Worm (Caenorhabditis elegans) whole organism, L1 larva: ENCODE measurements around the gene T20B12.4.

Experiments used
- C04F5.9 ChIP-seq: sonication (generic microtip); optimal IDR thresholded peaks from 2 replicates; lab custom pipeline; 2016; ENCODE audit warnings: missing genetic modification characterization, missing compliant biosample characterization
- C16A3.4 ChIP-seq: fragments of 150-350 bp; optimal IDR thresholded peaks from 2 replicates; lab custom pipeline; 2014; ENCODE audit warnings: missing biosample characterization, missing genetic modification characterization
- Y116A8C.19 ChIP-seq: sonication (generic microtip); optimal IDR thresholded peaks from 2 replicates; lab custom pipeline; 2016; ENCODE audit warnings: missing compliant biosample characterization, missing genetic modification characterization, borderline replicate concordance
- ama-1 ChIP-seq: fragments of 150-350 bp; optimal IDR thresholded peaks from 2 replicates; lab custom pipeline; 2014
- ceh-8 ChIP-seq: fragments of 200-800 bp; sonication (Bioruptor generic); optimal IDR thresholded peaks from 2 replicates; lab custom pipeline; 2018; ENCODE audit warnings: mild to moderate bottlenecking, missing genetic modification characterization, moderate library complexity, missing compliant biosample characterization
- dpl-1 ChIP-seq, 3 experiments: fragments of 150-350 bp in 2 of 3; sonication (generic microtip) in 1 of 3; optimal IDR thresholded peaks; 2 replicates each; lab custom pipeline; 2014 to 2017; ENCODE audit warnings: missing biosample characterization in 3 of 3, missing genetic modification characterization in 3 of 3, missing genetic modification reagents in 3 of 3
- efl-1 ChIP-seq, 4 experiments: fragments of 150-350 bp; optimal IDR thresholded peaks in 3 of 4; peaks in 1 of 4; 1 replicate in 1 of 4; 2 replicates in 3 of 4; lab custom pipeline; 2014; ENCODE audit warnings: missing biosample characterization in 2 of 4, missing genetic modification characterization in 2 of 4, missing genetic modification reagents in 2 of 4
- egl-13 ChIP-seq: sonication (generic microtip); optimal IDR thresholded peaks from 2 replicates; lab custom pipeline; 2016; ENCODE audit warnings: missing genotype, missing genetic modification reagents, missing genetic modification characterization, missing compliant biosample characterization
- egl-27 ChIP-seq, 2 experiments: fragments of 150-350 bp in 1 of 2; sonication (generic microtip); optimal IDR thresholded peaks; 3 replicates each; lab custom pipeline; 2017 to 2018; ENCODE audit warnings: missing biosample characterization in 2 of 2, missing genetic modification characterization in 2 of 2, missing genetic modification reagents in 2 of 2
- elt-2 ChIP-seq: sonication (generic microtip); optimal IDR thresholded peaks from 2 replicates; lab custom pipeline; 2016; ENCODE audit warnings: missing genetic modification characterization, mild to moderate bottlenecking, inconsistent platforms, missing compliant biosample characterization, missing genetic modification reagents
- elt-3 ChIP-seq, 6 experiments: fragments of 150-350 bp in 1 of 6; sonication (generic microtip); optimal IDR thresholded peaks; 2 replicates each; lab custom pipeline; 2017 to 2018; ENCODE audit warnings: missing biosample characterization in 6 of 6, missing genetic modification characterization in 6 of 6, inconsistent platforms in 1 of 6
- ets-5 ChIP-seq: fragments of 200-800 bp; sonication (Bioruptor generic); IDR thresholded peaks from 2 replicates; pipeline ENCODE4 v1.3.6; 2022; ENCODE audit warnings: missing genetic modification characterization, missing compliant biosample characterization
- grh-1 ChIP-seq: fragments of 200-800 bp; sonication (Bioruptor generic); IDR thresholded peaks from 2 replicates; pipeline ENCODE4 v1.3.6; 2022; ENCODE audit warnings: missing genetic modification reagents, missing genetic modification characterization, missing compliant biosample characterization
- hlh-17 ChIP-seq: fragments of 200-800 bp; sonication (Bioruptor generic); optimal IDR thresholded peaks from 2 replicates; lab custom pipeline; 2018; ENCODE audit warnings: missing genetic modification characterization, mild to moderate bottlenecking, missing compliant biosample characterization, moderate library complexity, borderline replicate concordance
- hlh-4 ChIP-seq: sonication (generic microtip); optimal IDR thresholded peaks from 2 replicates; lab custom pipeline; 2016; ENCODE audit warnings: mild to moderate bottlenecking, missing genetic modification characterization, missing compliant biosample characterization
- isw-1 ChIP-seq: fragments of 200-800 bp; sonication (Bioruptor generic); IDR thresholded peaks from 2 replicates; pipeline ENCODE4 v1.3.6; 2022; ENCODE audit warnings: missing genetic modification characterization, missing compliant biosample characterization
- jun-1 ChIP-seq: fragments of 150-350 bp; optimal IDR thresholded peaks from 2 replicates; lab custom pipeline; 2014; ENCODE audit warnings: missing biosample characterization, missing genetic modification reagents, missing genetic modification characterization
- lin-13 ChIP-seq: fragments of 150-350 bp; optimal IDR thresholded peaks from 2 replicates; lab custom pipeline; 2014; ENCODE audit warnings: missing biosample characterization, missing genetic modification reagents, missing genetic modification characterization
- lir-3 ChIP-seq: sonication (generic microtip); optimal IDR thresholded peaks from 2 replicates; lab custom pipeline; 2016; ENCODE audit warnings: mild to moderate bottlenecking, missing genetic modification characterization, moderate library complexity, missing compliant biosample characterization; ENCODE audit not compliant: poor library complexity
- lsy-2 ChIP-seq, 2 experiments: fragments of 150-350 bp; optimal IDR thresholded peaks; 2 replicates each; lab custom pipeline; 2014; ENCODE audit warnings: missing biosample characterization in 2 of 2, missing genetic modification characterization in 2 of 2
- mdl-1 ChIP-seq, 2 experiments: fragments of 150-350 bp; optimal IDR thresholded peaks; 2 replicates each; lab custom pipeline; 2014 to 2017; ENCODE audit warnings: missing biosample characterization in 2 of 2, missing genetic modification characterization in 2 of 2, inconsistent platforms in 1 of 2
- mef-2 ChIP-seq: fragments of 150-350 bp; optimal IDR thresholded peaks from 2 replicates; lab custom pipeline; 2014; ENCODE audit warnings: missing biosample characterization, missing genetic modification characterization
- nhr-11 ChIP-seq: fragments of 150-350 bp; optimal IDR thresholded peaks from 2 replicates; lab custom pipeline; 2014; ENCODE audit warnings: missing biosample characterization, missing genetic modification characterization
- nhr-19 ChIP-seq: fragments of 200-800 bp; sonication (Bioruptor generic); conservative IDR thresholded peaks from 2 replicates; pipeline ENCODE4 v1.3.6; 2022; ENCODE audit warnings: missing genetic modification characterization, missing compliant biosample characterization
- nhr-28 ChIP-seq: fragments of 150-350 bp; optimal IDR thresholded peaks from 2 replicates; lab custom pipeline; 2014; ENCODE audit warnings: missing biosample characterization, missing genetic modification characterization
- nhr-71 ChIP-seq: sonication (generic microtip); optimal IDR thresholded peaks from 2 replicates; lab custom pipeline; 2016; ENCODE audit warnings: mild to moderate bottlenecking, missing genetic modification characterization, moderate library complexity, missing compliant biosample characterization
- rnt-1 ChIP-seq: sonication (generic microtip); optimal IDR thresholded peaks from 2 replicates; lab custom pipeline; 2016; ENCODE audit warnings: mild to moderate bottlenecking, missing genetic modification characterization, moderate library complexity, missing compliant biosample characterization
- unc-130 ChIP-seq: fragments of 150-350 bp; optimal IDR thresholded peaks from 2 replicates; lab custom pipeline; 2017; ENCODE audit warnings: missing biosample characterization, missing genetic modification characterization, inconsistent platforms
- unc-62 ChIP-seq: fragments of 150-350 bp; optimal IDR thresholded peaks from 2 replicates; lab custom pipeline; 2014; ENCODE audit warnings: missing biosample characterization, missing genetic modification reagents, missing genetic modification characterization
- unc-86 ChIP-seq: sonication (generic microtip); optimal IDR thresholded peaks from 2 replicates; lab custom pipeline; 2016; ENCODE audit warnings: missing genetic modification characterization, missing compliant biosample characterization
- unc-98 ChIP-seq: fragments of 200-800 bp; sonication (Bioruptor generic); IDR thresholded peaks from 2 replicates; pipeline ENCODE4 v1.3.6; 2022; ENCODE audit warnings: missing genetic modification characterization, missing compliant biosample characterization
- xbp-1 ChIP-seq: sonication (generic microtip); optimal IDR thresholded peaks from 2 replicates; lab custom pipeline; 2016; ENCODE audit warnings: missing genetic modification characterization, missing compliant biosample characterization
- zag-1 ChIP-seq: fragments of 150-350 bp; optimal IDR thresholded peaks from 2 replicates; lab custom pipeline; 2014; ENCODE audit warnings: missing biosample characterization, missing genetic modification characterization
- zip-4 ChIP-seq: fragments of 200-800 bp; sonication (Bioruptor generic); optimal IDR thresholded peaks from 2 replicates; lab custom pipeline; 2018; ENCODE audit warnings: mild to moderate bottlenecking, missing genetic modification characterization, moderate library complexity, missing compliant biosample characterization
- ztf-11 ChIP-seq, 2 experiments: sonication (generic microtip); optimal IDR thresholded peaks; 2 replicates each; lab custom pipeline; 2016 to 2017; ENCODE audit warnings: missing genetic modification characterization in 2 of 2, missing biosample characterization in 1 of 2, missing compliant biosample characterization in 1 of 2
- ztf-4 ChIP-seq: fragments of 150-350 bp; optimal IDR thresholded peaks from 2 replicates; lab custom pipeline; 2014; ENCODE audit warnings: missing biosample characterization, missing genetic modification characterization

Gene T20B12.4

ce11 chrIII:7336214-7336613 is 31.3 kb upstream of the T20B12.4 start, which contains the start of gene gsp-2 (continued):
- peak; percentile 66 to 74 (median 70) for TF ChIP-seq dpl-1 (GFP tag; optimal IDR thresholded peaks at IDR 0.05; lab: Kevin White, UChicago)
- no peak for TF ChIP-seq ztf-11 (tag; optimal IDR thresholded peaks at IDR 0.05; lab: Kevin White, UChicago)
- TF ChIP-seq nhr-28 (tag; lab: Kevin White, UChicago), result no peak
- TF ChIP-seq Y116A8C.19 (tag; lab: Kevin White, UChicago), result no peak
- TF ChIP-seq zip-4, result no peak
- TF ChIP-seq nhr-11 (tag; lab: Kevin White, UChicago), result no peak
- no peak for TF ChIP-seq lir-3
- no peak for TF ChIP-seq unc-98
- no peak for TF ChIP-seq mef-2 (tag; lab: Kevin White, UChicago)
- TF ChIP-seq lsy-2 (tag; optimal IDR thresholded peaks at IDR 0.05; lab: Kevin White, UChicago), result peak; percentile 94 to 98
- TF ChIP-seq elt-3 (tag; optimal IDR thresholded peaks at IDR 0.05; lab: Kevin White, UChicago), result peak in 3 of 6 experiments; percentile 29 to 89 (median 51)

DNA sequence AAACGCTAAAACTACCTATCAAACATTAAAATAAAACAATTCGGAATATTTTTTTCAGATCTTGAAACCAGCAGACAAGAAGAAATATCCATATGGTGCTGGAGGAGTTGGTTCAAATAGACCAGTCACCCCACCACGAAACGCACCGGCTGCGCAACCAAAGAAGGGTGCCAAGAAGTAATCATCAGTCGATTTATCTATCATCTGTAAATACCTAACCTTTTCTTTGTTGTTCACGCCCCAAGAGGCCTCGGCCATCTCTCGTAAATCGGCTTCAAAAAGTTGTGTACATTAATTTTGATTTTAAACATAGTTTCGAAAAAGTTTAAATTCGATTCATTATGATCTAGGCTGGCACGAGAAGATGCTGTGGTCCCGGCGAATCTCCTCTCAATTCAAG is 29.5 kb upstream of the T20B12.4 start:
- TF ChIP-seq ztf-11 (tag; optimal IDR thresholded peaks at IDR 0.05; lab: Kevin White, UChicago) (no peak), grh-1 (GFP tag; lab: Robert Waterston, UW) (peak; percentile 41; the same call in 1 of the 2 replicates), nhr-19 (GFP tag; lab: Robert Waterston, UW) (no peak), unc-98 (no peak), rnt-1 (no peak)

ce11 chrIII:7338693-7339092 is 28.8 kb upstream of the T20B12.4 start, which contains the start of gene kap-1:
kap-1 (plus strand) TSS chrIII:7338835.
- TF ChIP-seq isw-1 (GFP tag; lab: Robert Waterston, UW), result no peak
- no peak for TF ChIP-seq hlh-17 (GFP tag; lab: Kevin White, UChicago)
- TF ChIP-seq C16A3.4, result no peak
- TF ChIP-seq egl-27 (tag; optimal IDR thresholded peaks at IDR 0.05; lab: Kevin White, UChicago), result no peak
- TF ChIP-seq lir-3, result no peak
- TF ChIP-seq egl-13 (tag; lab: Kevin White, UChicago), result no peak
- TF ChIP-seq C04F5.9 (tag; lab: Kevin White, UChicago), result no peak
- no peak for TF ChIP-seq lin-13 (GFP tag; lab: Kevin White, UChicago)
- TF ChIP-seq elt-3 (tag; optimal IDR thresholded peaks at IDR 0.05; lab: Kevin White, UChicago), result no peak
- no peak for TF ChIP-seq unc-98
- peak; percentile 14 for TF ChIP-seq elt-2 (tag; lab: Kevin White, UChicago)
- no peak for TF ChIP-seq nhr-71 (tag; lab: Kevin White, UChicago)
- peak in 1 of 2 experiments; percentile 12 for TF ChIP-seq lsy-2 (tag; optimal IDR thresholded peaks at IDR 0.05; lab: Kevin White, UChicago)
- TF ChIP-seq unc-130 (tag; lab: Kevin White, UChicago), result no peak
- no peak for TF ChIP-seq zag-1 (tag; lab: Kevin White, UChicago)
- no peak for TF ChIP-seq nhr-19 (GFP tag; lab: Robert Waterston, UW)
- TF ChIP-seq ets-5 (GFP tag; lab: Robert Waterston, UW), result no peak
- no peak for TF ChIP-seq xbp-1 (tag; lab: Kevin White, UChicago)
- TF ChIP-seq ceh-8 (GFP tag; lab: Kevin White, UChicago), result no peak
- TF ChIP-seq hlh-4 (tag; lab: Kevin White, UChicago), result no peak
- TF ChIP-seq jun-1, result no peak
- TF ChIP-seq ama-1 (lab: Kevin White, UChicago), result peak; percentile 42
- TF ChIP-seq ztf-4 (tag; lab: Kevin White, UChicago), result no peak
- no peak for TF ChIP-seq mdl-1 (tag; optimal IDR thresholded peaks at IDR 0.05; lab: Kevin White, UChicago)
- no peak for TF ChIP-seq efl-1 (optimal IDR thresholded peaks at IDR 0.05; lab: Kevin White, UChicago)
- peak in 1 of 2 experiments; percentile 86 for TF ChIP-seq efl-1 (GFP tag; optimal IDR thresholded peaks at IDR 0.05 in 1 of 2; lab: Kevin White, UChicago)
- peak; percentile 9 for TF ChIP-seq rnt-1
- TF ChIP-seq unc-62, result no peak
- TF ChIP-seq unc-86 (tag; lab: Kevin White, UChicago), result no peak
